Worm (Caenorhabditis elegans) whole organism, L3 larva: ENCODE results near the gene tsp-2.

ENCODE experiments used
- R02D3.7 ChIP-seq: fragments of 150-350 bp; optimal IDR thresholded peaks from 2 replicates; lab custom pipeline; 2014; ENCODE audit warnings: missing biosample characterization, missing genetic modification characterization
- ZK546.5 ChIP-seq: sonication (generic microtip); optimal IDR thresholded peaks from 2 replicates; lab custom pipeline; 2017; ENCODE audit warnings: missing biosample characterization, missing genetic modification characterization
- ama-1 ChIP-seq: fragments of 150-350 bp; optimal IDR thresholded peaks from 2 replicates; lab custom pipeline; 2018
- ceh-16 ChIP-seq: sonication (generic microtip); optimal IDR thresholded peaks from 2 replicates; lab custom pipeline; 2017; ENCODE audit warnings: missing biosample characterization, missing genetic modification characterization
- ceh-82 ChIP-seq: fragments of 150-350 bp; optimal IDR thresholded peaks from 2 replicates; lab custom pipeline; 2014; ENCODE audit warnings: missing biosample characterization, missing genetic modification characterization
- ceh-9 ChIP-seq: sonication (generic microtip); optimal IDR thresholded peaks from 2 replicates; lab custom pipeline; 2018; ENCODE audit warnings: missing biosample characterization, missing genetic modification characterization
- daf-12 ChIP-seq: fragments of 150-350 bp; optimal IDR thresholded peaks from 2 replicates; lab custom pipeline; 2014; ENCODE audit warnings: missing biosample characterization, missing genetic modification reagents, missing genetic modification characterization
- egl-27 ChIP-seq: sonication (generic microtip); optimal IDR thresholded peaks from 4 replicates; lab custom pipeline; 2017; ENCODE audit warnings: missing biosample characterization, missing genetic modification reagents, missing genetic modification characterization
- egl-5 ChIP-seq: fragments of 150-350 bp; optimal IDR thresholded peaks from 2 replicates; lab custom pipeline; 2017; ENCODE audit warnings: missing biosample characterization, missing genetic modification reagents, missing genetic modification characterization, inconsistent platforms
- elt-2 ChIP-seq: sonication (generic microtip); optimal IDR thresholded peaks from 2 replicates; lab custom pipeline; 2016; ENCODE audit warnings: missing genetic modification reagents, mild to moderate bottlenecking, missing genetic modification characterization, missing compliant biosample characterization
- elt-3 ChIP-seq, 3 experiments: fragments of 150-350 bp in 1 of 3; sonication (generic microtip) in 2 of 3; optimal IDR thresholded peaks; 2 replicates in 2 of 3; 4 replicates in 1 of 3; lab custom pipeline; 2014 to 2017; ENCODE audit warnings: missing biosample characterization in 3 of 3, missing genetic modification characterization in 3 of 3
- eor-1 ChIP-seq, 2 experiments: fragments of 150-350 bp; optimal IDR thresholded peaks; 2 replicates each; lab custom pipeline; 2014 to 2018; ENCODE audit warnings: missing biosample characterization in 2 of 2, missing genetic modification characterization in 2 of 2
- fkh-10 ChIP-seq: sonication (generic microtip); optimal IDR thresholded peaks from 2 replicates; lab custom pipeline; 2017; ENCODE audit warnings: missing biosample characterization, missing genetic modification reagents, missing genetic modification characterization
- fkh-2 ChIP-seq: fragments of 150-350 bp; optimal IDR thresholded peaks from 2 replicates; lab custom pipeline; 2014; ENCODE audit warnings: missing biosample characterization, missing genetic modification reagents, missing genetic modification characterization
- fos-1 ChIP-seq: fragments of 150-350 bp; optimal IDR thresholded peaks from 2 replicates; lab custom pipeline; 2014; ENCODE audit warnings: missing biosample characterization, missing genetic modification characterization
- hmg-11 ChIP-seq: sonication (generic microtip); optimal IDR thresholded peaks from 2 replicates; lab custom pipeline; 2016; ENCODE audit warnings: missing genetic modification characterization, missing compliant biosample characterization
- jun-1 ChIP-seq: fragments of 150-350 bp; optimal IDR thresholded peaks from 2 replicates; lab custom pipeline; 2014; ENCODE audit warnings: missing biosample characterization, missing genetic modification reagents, missing genetic modification characterization
- lin-39 ChIP-seq: fragments of 150-350 bp; optimal IDR thresholded peaks from 2 replicates; lab custom pipeline; 2018; ENCODE audit warnings: missing biosample characterization, missing genetic modification reagents, missing genetic modification characterization
- mml-1 ChIP-seq: fragments of 150-350 bp; sonication (generic microtip); optimal IDR thresholded peaks from 3 replicates; lab custom pipeline; 2014; ENCODE audit warnings: missing biosample characterization, missing genetic modification characterization
- nfya-1 ChIP-seq: sonication (generic microtip); optimal IDR thresholded peaks from 2 replicates; lab custom pipeline; 2017; ENCODE audit warnings: missing genetic modification characterization, mild to moderate bottlenecking, missing compliant biosample characterization, antibody characterized with exemption, moderate library complexity; ENCODE audit not compliant: insufficient read depth
- nhr-12 ChIP-seq: fragments of 150-350 bp; optimal IDR thresholded peaks from 2 replicates; lab custom pipeline; 2014; ENCODE audit warnings: missing biosample characterization, missing genetic modification characterization
- nhr-23 ChIP-seq: fragments of 150-350 bp; optimal IDR thresholded peaks from 2 replicates; lab custom pipeline; 2014; ENCODE audit warnings: missing biosample characterization, missing genetic modification reagents, missing genetic modification characterization
- nhr-237 ChIP-seq: fragments of 150-350 bp; optimal IDR thresholded peaks from 2 replicates; lab custom pipeline; 2014; ENCODE audit warnings: missing biosample characterization, missing genetic modification characterization
- nhr-67 ChIP-seq: fragments of 150-350 bp; optimal IDR thresholded peaks from 2 replicates; lab custom pipeline; 2014; ENCODE audit warnings: missing biosample characterization, missing genetic modification characterization
- nhr-77 ChIP-seq: fragments of 150-350 bp; optimal IDR thresholded peaks from 2 replicates; lab custom pipeline; 2014; ENCODE audit warnings: missing biosample characterization, missing genetic modification characterization
- pha-4 ChIP-seq: fragments of 150-350 bp; optimal IDR thresholded peaks from 2 replicates; lab custom pipeline; 2014; ENCODE audit warnings: missing biosample characterization, missing genetic modification reagents, missing genetic modification characterization
- pqm-1 ChIP-seq: fragments of 150-350 bp; optimal IDR thresholded peaks from 2 replicates; lab custom pipeline; 2017; ENCODE audit warnings: missing biosample characterization, missing genetic modification characterization, inconsistent platforms
- sea-2 ChIP-seq: fragments of 150-350 bp; sonication (generic microtip); optimal IDR thresholded peaks from 4 replicates; lab custom pipeline; 2014; ENCODE audit warnings: missing biosample characterization, missing genetic modification reagents, missing genetic modification characterization
- skn-1 ChIP-seq: fragments of 150-350 bp; optimal IDR thresholded peaks from 2 replicates; lab custom pipeline; 2014; ENCODE audit warnings: missing biosample characterization, missing genetic modification characterization
- snpc-4 ChIP-seq: fragments of 150-350 bp; optimal IDR thresholded peaks from 2 replicates; lab custom pipeline; 2014; ENCODE audit warnings: missing biosample characterization, missing genetic modification characterization
- tbx-2 ChIP-seq: sonication (generic microtip); optimal IDR thresholded peaks from 2 replicates; lab custom pipeline; 2016; ENCODE audit warnings: mild to moderate bottlenecking, missing genetic modification characterization, missing compliant biosample characterization
- unc-39 ChIP-seq: sonication (generic microtip); optimal IDR thresholded peaks from 4 replicates; lab custom pipeline; 2017; ENCODE audit warnings: missing biosample characterization, missing genetic modification characterization
- zag-1 ChIP-seq: fragments of 150-350 bp; optimal IDR thresholded peaks from 2 replicates; lab custom pipeline; 2014; ENCODE audit warnings: missing biosample characterization, missing genetic modification characterization
- ztf-11 ChIP-seq: fragments of 150-350 bp; optimal IDR thresholded peaks from 2 replicates; lab custom pipeline; 2014; ENCODE audit warnings: missing biosample characterization, missing genetic modification characterization
- ztf-4 ChIP-seq: fragments of 150-350 bp; optimal IDR thresholded peaks from 2 replicates; lab custom pipeline; 2014; ENCODE audit warnings: missing biosample characterization, missing genetic modification characterization

tsp-2 gene

ce11 chrIII:8237827-8238226 is at the start of gene tsp-2:
TSS of gene tsp-2 (minus strand) at chrIII:8237935.
- TF ChIP-seq R02D3.7 (no peak), pha-4 (tag; lab: Kevin White, UChicago) (peak; percentile 69), ama-1 (no peak), ZK546.5 (tag; lab: Kevin White, UChicago) (no peak), egl-27 (tag; lab: Kevin White, UChicago) (no peak), fos-1 (tag; lab: Kevin White, UChicago) (no peak), ceh-16 (tag; lab: Kevin White, UChicago) (no peak), nhr-77 (tag; lab: Kevin White, UChicago) (no peak), tbx-2 (tag; lab: Kevin White, UChicago) (no peak), eor-1 (tag; optimal IDR thresholded peaks at IDR 0.05; lab: Kevin White, UChicago) (no peak), mml-1 (tag; lab: Kevin White, UChicago) (no peak), ceh-82 (no peak), nhr-12 (tag; lab: Kevin White, UChicago) (no peak), ceh-9 (tag; lab: Kevin White, UChicago) (no peak), elt-3 (tag; optimal IDR thresholded peaks at IDR 0.05; lab: Kevin White, UChicago) (no peak), sea-2 (GFP tag; lab: Kevin White, UChicago) (no peak), ztf-11 (no peak), skn-1 (tag; lab: Kevin White, UChicago) (no peak), hmg-11 (tag; lab: Kevin White, UChicago) (no peak), zag-1 (tag; lab: Kevin White, UChicago) (no peak), elt-2 (peak; percentile 86), jun-1 (tag; lab: Kevin White, UChicago) (peak; percentile 49), nhr-67 (no peak), pqm-1 (tag; lab: Kevin White, UChicago) (peak; percentile 86)

- TF ChIP-seq unc-39 (tag; lab: Kevin White, UChicago) (no peak), lin-39 (tag; lab: Kevin White, UChicago) (peak; percentile 75), R02D3.7 (no peak), egl-5 (no peak), ztf-4 (tag; lab: Kevin White, UChicago) (no peak), hmg-11 (tag; lab: Kevin White, UChicago) (peak; percentile 18), tbx-2 (tag; lab: Kevin White, UChicago) (no peak), nfya-1 (peak; percentile 59)
Observed at ce11 chrIII:8287519-8287918, 49.8 kb upstream of the tsp-2 start.

ce11 chrIII:8286824-8287223 is 49.1 kb upstream of the tsp-2 start:
- no peak for TF ChIP-seq jun-1 (tag; lab: Kevin White, UChicago)
- no peak for TF ChIP-seq daf-12 (tag; lab: Kevin White, UChicago)
- TF ChIP-seq egl-5: peak; percentile 5
- no peak for TF ChIP-seq eor-1 (tag; optimal IDR thresholded peaks at IDR 0.05; lab: Kevin White, UChicago)
- TF ChIP-seq pqm-1 (tag; lab: Kevin White, UChicago): no peak
- TF ChIP-seq unc-39 (tag; lab: Kevin White, UChicago): no peak
- TF ChIP-seq fkh-2: no peak
- TF ChIP-seq sea-2 (GFP tag; lab: Kevin White, UChicago): no peak

- TF ChIP-seq nhr-77 (tag; lab: Kevin White, UChicago): no peak
- TF ChIP-seq sea-2 (GFP tag; lab: Kevin White, UChicago): no peak
- TF ChIP-seq egl-5: no peak
- TF ChIP-seq fkh-10: peak; percentile 74
- TF ChIP-seq nhr-23 (tag; lab: Kevin White, UChicago): no peak
- no peak for TF ChIP-seq lin-39 (tag; lab: Kevin White, UChicago)
Observed at ce11 chrIII:8286003-8286402, 48.3 kb upstream of the tsp-2 start.

- TF ChIP-seq nhr-237 (tag; lab: Kevin White, UChicago): no peak
- no peak for TF ChIP-seq ztf-4 (tag; lab: Kevin White, UChicago)
- no peak for TF ChIP-seq elt-3 (tag; optimal IDR thresholded peaks at IDR 0.05; lab: Kevin White, UChicago)
- no peak for TF ChIP-seq ceh-16 (tag; lab: Kevin White, UChicago)
- TF ChIP-seq snpc-4 (tag; lab: Kevin White, UChicago): no peak
- no peak for TF ChIP-seq skn-1 (tag; lab: Kevin White, UChicago)
- no peak for TF ChIP-seq ceh-9 (tag; lab: Kevin White, UChicago)
Observed at ce11 chrIII:8283525-8283924, 45.8 kb upstream of the tsp-2 start.
